Fruit fly (Drosophila melanogaster) ovary, adult (tissue): ENCODE measurements around the gene CG34175.
"Not testable (repeated sequence)": the region's sequence is repeated elsewhere in the genome, so short reads cannot be mapped to it uniquely, and the experiment has no call there.

Experiments
- CG17801 ChIP-seq: fragments of 200-800 bp; optimal IDR thresholded peaks from 2 replicates; lab custom pipeline; 2019; ENCODE audit warnings: missing biosample characterization, mild to moderate bottlenecking, missing genetic modification characterization, moderate library complexity; ENCODE audit not compliant: partially characterized antibody

The CG34175 gene

DNA sequence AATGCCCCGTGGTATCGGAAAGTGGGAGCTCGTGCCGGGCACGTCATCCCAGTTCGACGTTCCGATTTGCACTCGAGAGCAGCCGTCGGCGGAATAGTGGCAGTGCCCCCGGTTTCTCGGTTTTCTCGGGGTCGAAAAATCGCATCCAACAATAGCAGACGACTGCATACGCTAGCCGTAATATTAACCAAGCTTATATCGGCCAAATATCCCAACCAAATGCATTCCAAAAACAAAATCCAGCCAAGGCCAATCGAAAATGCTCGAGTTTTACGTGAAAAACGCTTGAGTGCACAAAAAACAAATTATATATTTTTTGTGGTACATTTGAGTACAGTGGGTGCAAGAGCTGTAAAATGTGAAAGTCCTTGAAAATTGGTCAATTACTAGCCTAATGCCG lies 26.5 kb upstream of the CG34175 start:
- no peak for TF ChIP-seq CG17801 (GFP tag; lab: Kevin White, UChicago)

DNA sequence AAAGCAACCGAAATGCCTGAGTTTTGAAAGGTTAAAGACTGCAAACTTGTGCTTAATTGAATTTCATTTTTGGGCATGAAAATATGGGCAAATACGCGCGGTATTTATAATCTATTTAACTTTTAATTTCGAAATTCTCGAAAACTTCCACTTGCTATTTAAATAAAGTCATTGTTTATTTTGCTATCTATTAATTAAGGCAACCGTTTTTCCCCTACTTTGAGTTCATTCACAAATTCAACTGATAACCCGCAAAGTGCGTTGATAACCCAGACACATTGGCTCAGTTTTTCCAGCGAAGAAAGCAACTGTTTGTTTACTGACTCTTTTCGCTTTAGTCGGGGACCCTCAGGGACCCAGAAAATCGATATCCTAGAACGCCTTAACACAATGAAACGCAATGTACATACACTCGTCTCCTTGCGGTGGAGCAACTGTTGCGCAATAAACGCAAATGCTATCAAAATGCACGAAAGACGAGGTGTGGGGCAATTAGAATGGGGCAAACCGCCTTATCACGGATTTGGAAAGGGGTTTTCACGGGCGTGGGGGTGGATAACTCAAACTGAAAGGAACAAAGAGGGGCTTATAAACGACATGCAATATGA lies 25.9 kb upstream of the CG34175 start:
- no peak for TF ChIP-seq CG17801 (GFP tag; lab: Kevin White, UChicago)

DNA sequence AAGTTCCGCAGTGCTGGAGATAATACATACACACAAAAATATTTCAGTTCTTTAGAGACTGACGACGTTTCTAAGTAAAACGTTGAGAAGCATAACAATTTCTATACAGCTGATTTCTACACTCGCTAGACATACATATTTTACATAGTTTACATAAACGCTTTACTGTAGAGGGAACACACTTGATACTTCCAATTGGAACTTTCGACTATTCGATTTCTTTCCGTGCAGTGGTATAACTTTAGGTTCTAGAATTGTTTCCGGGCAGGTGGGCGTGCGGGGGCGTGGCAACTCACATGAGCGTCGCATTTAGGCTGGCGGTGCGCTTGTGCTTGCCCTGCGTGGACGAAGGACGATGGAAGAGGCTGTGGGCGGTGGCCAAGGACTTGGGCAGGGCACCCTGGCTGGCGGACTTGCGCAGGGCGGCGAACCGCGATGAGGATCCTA lies 25.3 kb upstream of the CG34175 start:
- TF ChIP-seq CG17801 (GFP tag; lab: Kevin White, UChicago): peak; percentile 26

DNA sequence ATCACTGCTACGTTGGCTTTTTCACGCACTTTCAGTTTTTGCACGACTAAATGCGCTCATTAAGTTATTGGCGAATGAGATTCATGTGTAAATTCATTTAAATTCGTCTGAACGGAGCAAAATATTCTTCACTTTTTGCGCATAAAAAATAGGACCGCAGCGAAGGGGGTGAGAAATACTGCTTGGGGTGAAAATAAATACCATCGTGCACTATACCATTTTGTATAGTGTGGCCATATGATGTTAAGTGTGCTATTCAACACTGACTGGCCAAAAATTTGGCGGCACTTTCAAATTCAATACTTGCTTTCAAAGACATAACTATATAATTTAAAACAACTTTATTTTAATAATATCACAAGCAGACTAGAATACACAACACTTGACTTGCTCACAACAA lies 24.6 kb upstream of the CG34175 start, which contains the start of gene GramD1B:
TSS of gene GramD1B (minus strand) at position 131 of the 400 bp plus-strand sequence.
- TF ChIP-seq CG17801 (GFP tag; lab: Kevin White, UChicago): peak; percentile 43

DNA sequence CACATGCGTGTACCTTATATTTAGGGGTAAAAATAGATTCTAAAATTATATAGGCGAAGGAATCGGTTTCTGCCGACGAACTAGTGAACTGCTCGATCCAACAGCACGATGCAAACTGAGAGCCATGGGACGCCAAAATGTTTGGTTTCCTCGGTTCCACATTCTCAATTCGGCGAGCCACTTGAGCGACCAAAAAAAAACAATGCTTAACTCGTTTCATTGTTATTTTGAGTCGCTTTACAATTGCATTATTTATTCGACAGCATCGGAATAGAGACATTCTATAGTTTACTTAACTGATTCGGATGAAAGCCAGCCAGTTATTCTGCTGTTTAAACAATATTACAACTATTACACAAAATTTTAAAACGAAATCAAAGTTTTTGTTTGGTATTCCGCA lies 22.2 kb upstream of the CG34175 start, which contains the start of gene CG15412:
TSS of gene CG15412 (minus strand) at position 101 of the 400 bp plus-strand sequence.
- TF ChIP-seq CG17801 (GFP tag; lab: Kevin White, UChicago): no peak

DNA sequence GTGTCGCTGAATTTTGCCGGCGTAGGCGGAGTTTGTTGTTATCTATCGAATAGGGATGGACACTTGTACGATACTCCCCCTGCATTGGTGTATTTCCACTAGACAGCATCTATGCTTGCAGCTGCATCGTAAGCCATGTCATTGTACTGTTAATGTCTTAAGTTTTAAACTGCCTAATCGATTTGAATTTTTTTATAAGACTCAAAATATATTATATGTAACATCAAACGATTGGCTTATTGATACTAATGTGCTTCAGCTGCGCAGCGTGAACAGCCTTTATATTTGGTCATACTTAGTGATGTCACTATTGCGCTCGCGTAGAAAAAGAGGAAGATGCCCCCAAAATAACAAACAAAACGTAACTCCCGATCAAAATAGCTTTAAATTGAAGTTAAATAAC lies 21.1 kb upstream of the CG34175 start, which contains the start of the genes CG9662 and Ptpa:
TSS of gene CG9662 (minus strand) at position 54 of the 403 bp plus-strand sequence.
TSS of gene Ptpa (plus strand) at position 319 of the 403 bp plus-strand sequence.
- TF ChIP-seq CG17801 (GFP tag; lab: Kevin White, UChicago): no peak

DNA sequence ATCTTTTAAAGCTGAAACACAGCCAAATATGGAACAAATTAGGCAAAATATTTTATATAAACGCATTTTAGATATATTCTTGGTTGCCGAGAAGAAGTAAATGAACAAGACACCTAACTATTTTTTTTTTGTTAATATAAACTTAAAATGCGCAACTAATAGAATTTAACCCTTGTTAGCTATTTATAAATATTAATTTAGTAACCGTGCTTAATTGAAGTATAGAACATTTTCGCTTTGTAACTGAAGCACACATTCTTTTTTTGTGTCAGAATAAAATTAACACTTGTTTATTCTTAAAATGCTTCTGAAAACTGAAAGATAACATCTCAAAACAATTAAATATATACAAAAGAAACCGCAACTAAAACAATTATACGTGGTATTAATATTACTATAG lies 10.2 kb upstream of the CG34175 start, which contains the start of gene Sfp23F:
TSS of gene Sfp23F (minus strand) at position 101 of the 400 bp plus-strand sequence.
- TF ChIP-seq CG17801 (GFP tag; lab: Kevin White, UChicago): no peak

DNA sequence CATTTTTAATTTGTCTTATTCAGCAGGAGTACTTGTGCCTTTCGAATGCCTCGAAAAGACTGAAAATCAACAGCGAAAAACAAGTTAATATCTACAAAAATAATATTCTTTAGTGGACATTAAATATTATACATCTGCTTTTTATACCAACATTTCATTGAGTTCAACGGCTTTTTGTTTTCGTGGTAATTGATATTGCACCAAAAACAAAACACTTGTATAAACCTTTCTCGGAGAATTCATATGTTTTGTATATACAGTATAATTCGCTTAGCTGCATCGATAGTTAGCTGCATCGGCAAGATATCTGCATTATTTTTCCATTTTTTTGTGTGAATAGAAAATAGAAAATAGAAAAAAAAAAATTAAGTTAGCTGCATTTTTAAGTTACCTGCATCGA lies 9.4 kb upstream of the CG34175 start, which contains the start of gene CG42460:
TSS of gene CG42460 (minus strand) at position 101 of the 400 bp plus-strand sequence.
- not testable (repeated sequence) for TF ChIP-seq CG17801 (GFP tag; lab: Kevin White, UChicago)

DNA sequence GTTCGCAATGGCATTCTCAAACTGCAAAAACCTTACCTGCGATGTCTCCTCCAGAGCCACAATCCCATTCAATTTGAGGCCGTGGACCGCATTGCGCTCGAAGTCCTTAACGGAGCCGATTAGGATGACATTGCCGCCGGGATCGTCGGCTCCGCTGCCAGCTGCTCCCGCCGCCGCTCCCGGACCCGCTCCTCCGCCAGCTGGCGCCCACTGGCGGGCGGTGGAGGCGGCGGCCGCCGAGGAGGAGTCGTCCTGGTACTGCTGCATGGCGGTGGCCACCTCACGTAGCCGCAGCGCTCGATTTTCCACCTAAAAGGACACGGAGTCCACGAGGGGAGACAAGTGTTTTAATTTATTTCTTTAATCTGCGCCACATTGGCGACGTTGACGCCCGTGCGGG lies 9.9 kb downstream of the CG34175 start:
- TF ChIP-seq CG17801 (GFP tag; lab: Kevin White, UChicago): no peak

DNA sequence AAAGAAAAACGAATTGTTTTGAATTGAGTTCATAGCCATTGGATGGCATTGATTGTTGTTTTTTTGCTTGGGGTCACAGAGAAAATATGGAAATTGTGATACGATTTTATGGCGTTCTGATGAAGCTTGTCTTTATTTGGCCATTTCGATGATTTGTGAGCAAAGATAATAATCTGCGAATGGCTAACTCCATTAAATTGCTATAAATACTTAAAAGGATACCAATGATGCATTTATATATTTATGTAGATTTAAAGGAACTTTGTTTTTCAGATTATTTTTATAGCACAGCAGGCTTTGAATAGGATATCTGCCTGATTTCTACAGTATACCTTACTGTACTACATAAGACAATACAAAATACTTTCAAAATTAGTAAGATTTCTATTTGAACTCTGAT lies 12.4 kb downstream of the CG34175 start, which contains the start of gene CG8840:
TSS of gene CG8840 (plus strand) at position 301 of the 400 bp plus-strand sequence.
- no peak for TF ChIP-seq CG17801 (GFP tag; lab: Kevin White, UChicago)

DNA sequence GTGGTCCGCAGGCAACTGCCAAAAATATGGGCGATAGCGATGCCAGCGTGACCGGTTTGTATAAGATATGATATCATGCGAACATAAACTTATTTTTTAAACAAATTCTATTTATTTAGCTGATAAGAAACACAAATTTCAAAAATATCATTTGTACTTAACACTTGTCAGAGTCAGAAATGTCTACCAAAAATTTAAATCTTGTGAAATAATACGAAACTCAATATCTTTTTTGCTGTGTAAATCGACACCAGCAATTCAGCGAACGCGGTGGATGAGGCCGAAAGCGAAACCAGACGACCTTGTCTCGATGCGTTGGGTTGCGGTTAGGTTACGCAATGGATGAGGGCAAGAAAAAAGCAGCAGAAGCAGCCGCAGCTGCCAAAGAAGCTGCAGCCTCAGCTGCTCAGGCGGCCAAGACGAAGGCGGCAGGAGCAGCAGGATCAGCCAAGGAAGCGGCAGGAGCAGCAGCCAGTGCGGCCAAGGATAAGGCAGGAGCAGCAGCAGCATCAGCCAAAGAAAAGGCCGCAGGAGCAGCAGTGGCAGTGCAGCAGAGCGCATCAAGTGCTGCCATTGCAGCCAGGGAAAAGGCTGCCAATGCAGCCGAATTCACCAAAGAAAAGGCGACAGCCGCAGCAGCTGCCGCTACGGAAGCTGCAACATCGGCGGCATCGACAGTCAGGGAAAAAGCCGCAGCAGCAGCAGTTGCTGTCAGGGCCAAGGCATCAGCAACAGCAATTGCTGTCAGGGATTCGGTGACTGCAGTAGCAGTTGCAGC lies 18.9 kb downstream of the CG34175 start, which contains the start of gene CG31952:
TSS of gene CG31952 (plus strand) at position 167 of the 778 bp plus-strand sequence.
- no peak for TF ChIP-seq CG17801 (GFP tag; lab: Kevin White, UChicago)

DNA sequence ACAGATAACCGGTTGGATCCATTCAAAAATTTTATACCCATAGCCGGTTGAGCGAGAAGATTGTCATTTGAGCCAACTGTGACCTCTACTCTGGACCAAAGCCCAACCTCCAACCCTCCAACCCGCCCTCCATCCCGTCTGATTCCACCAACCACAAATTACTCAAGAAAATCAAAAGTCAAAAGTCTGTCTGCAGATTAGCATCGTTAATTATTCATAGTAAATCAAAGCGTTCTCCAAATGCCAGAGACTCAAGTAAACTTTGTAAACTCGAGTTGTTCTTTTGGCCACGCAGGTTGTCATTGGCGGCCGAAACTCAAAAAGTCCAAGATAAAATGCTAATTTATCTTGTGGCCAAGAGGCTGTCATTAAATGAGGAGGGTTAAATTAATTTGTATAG lies 19.8 kb downstream of the CG34175 start:
- no peak for TF ChIP-seq CG17801 (GFP tag; lab: Kevin White, UChicago)

DNA sequence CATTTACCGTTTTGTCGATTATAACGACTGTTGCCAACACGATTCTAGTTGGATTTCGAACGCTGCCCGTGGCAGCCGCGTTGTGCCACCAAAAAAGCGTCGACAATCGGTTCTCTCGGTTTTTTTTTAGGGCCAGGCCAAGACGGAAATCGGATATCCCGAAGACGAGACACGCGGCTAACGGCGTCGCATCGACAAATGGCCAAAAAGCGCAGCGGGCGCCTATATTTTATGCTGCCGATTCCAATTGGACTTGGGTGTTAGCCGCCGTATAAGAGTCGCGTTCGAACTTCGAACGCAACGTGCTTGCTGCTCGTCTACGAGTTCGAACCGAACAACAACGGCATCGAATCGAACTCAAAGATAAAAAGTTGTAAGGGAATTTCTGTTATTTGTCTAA lies 24.9 kb downstream of the CG34175 start:
- TF ChIP-seq CG17801 (GFP tag; lab: Kevin White, UChicago): no peak

DNA sequence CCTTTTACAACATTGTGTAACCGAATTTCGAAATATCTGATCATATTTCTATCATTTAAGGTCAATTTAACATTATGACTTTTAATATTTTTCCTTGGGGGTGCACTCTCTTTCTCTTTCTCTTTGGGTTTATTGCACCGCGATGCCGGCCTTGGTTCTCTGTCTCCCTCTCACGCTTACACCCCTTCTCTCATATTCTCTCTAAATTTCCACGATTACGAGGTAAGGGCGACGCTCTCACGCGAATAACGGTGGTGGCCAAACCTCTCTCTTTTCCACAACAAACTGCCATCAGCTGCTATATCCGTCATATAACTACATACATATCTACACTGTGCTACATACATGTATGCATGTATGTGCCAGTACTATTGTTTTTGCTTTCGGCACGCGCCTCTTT lies 28.1 kb downstream of the CG34175 start:
- no peak for TF ChIP-seq CG17801 (GFP tag; lab: Kevin White, UChicago)

DNA sequence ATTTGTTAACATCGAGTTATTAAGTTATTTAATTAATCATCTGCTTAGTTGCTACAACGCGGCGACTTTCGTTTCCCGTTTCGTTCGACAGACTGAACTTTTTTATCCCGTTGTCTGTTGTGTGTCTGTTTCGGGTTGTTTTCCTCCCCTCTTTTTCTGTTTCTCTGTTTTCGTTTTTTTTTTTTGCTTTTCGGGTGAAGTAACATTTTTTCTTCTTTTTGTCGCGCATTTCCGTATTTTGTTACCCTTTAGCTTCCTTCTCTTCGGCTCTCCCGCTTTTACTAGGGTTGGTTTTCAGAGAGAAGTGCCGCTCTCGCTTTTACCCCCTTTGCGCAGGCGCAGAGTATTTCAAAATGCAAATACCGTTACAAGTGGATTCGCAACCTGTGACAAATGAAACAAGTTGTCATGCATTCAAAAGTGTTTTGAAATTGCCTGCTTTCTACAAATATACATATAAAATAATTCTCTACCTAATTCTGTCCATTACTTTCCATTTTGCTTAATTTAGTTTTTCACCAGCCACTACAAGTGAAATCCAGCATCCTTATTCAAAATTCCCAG lies 28.9 kb downstream of the CG34175 start, which contains the start of gene Pgant2:
TSS of gene Pgant2 (minus strand) at position 51 of the 564 bp plus-strand sequence.
- no peak for TF ChIP-seq CG17801 (GFP tag; lab: Kevin White, UChicago)
